Fruit fly (Drosophila melanogaster) whole organism, embryonic: ENCODE measurements around the gene CG44037.
A peak's percentile ranks its signal among the peaks of the same experiment; 100 is the strongest.

Experiments
- Atf6 ChIP-seq: fragments of 200-800 bp; sonication (Bioruptor generic); IDR thresholded peaks from 2 replicates; pipeline ENCODE4 v1.3.6; 2022; ENCODE audit warnings: missing biosample characterization, missing genetic modification characterization
- B-H2 ChIP-seq: fragments of 200-800 bp; sonication (Bioruptor generic); optimal IDR thresholded peaks from 2 replicates; lab custom pipeline; 2018; ENCODE audit warnings: missing biosample characterization, mild to moderate bottlenecking, missing genetic modification characterization
- C15 ChIP-seq: fragments of 200-800 bp; sonication (Bioruptor generic); IDR thresholded peaks from 3 replicates; pipeline ENCODE4 v1.3.6; 2022; ENCODE audit warnings: missing biosample characterization, missing genetic modification characterization
- CG10209 ChIP-seq: fragments of 200-800 bp; sonication (Bioruptor generic); optimal IDR thresholded peaks from 3 replicates; lab custom pipeline; 2017; ENCODE audit warnings: missing biosample characterization, mild to moderate bottlenecking, missing genetic modification characterization, missing genetic modification reagents
- CG1024 ChIP-seq: fragments of 200-800 bp; sonication (Bioruptor generic); IDR thresholded peaks from 2 replicates; pipeline ENCODE4 v1.3.6; 2022; ENCODE audit warnings: missing biosample characterization, missing genetic modification characterization
- CG10462 ChIP-seq: fragments of 200-800 bp; sonication (Bioruptor generic); optimal IDR thresholded peaks from 2 replicates; lab custom pipeline; 2016; ENCODE audit warnings: missing biosample characterization, missing genetic modification characterization
- CG10543 ChIP-seq: fragments of 200-800 bp; sonication (Bioruptor generic); optimal IDR thresholded peaks from 3 replicates; lab custom pipeline; 2017; ENCODE audit warnings: missing biosample characterization, mild to moderate bottlenecking, missing genetic modification characterization, moderate library complexity
- CG13775 ChIP-seq: fragments of 200-800 bp; sonication (Bioruptor generic); optimal IDR thresholded peaks from 3 replicates; lab custom pipeline; 2017; ENCODE audit warnings: missing biosample characterization, mild to moderate bottlenecking, missing genetic modification characterization
- CG31388 ChIP-seq: fragments of 200-800 bp; sonication (Bioruptor generic); optimal IDR thresholded peaks from 2 replicates; lab custom pipeline; 2016; ENCODE audit warnings: missing biosample characterization, missing genetic modification characterization
- CG34224 ChIP-seq: fragments of 200-800 bp; sonication (Bioruptor generic); IDR thresholded peaks from 3 replicates; pipeline ENCODE4 v1.3.6; 2022; ENCODE audit warnings: missing biosample characterization, missing genetic modification characterization; ENCODE audit not compliant: partially characterized antibody
- CG3838 ChIP-seq: fragments of 200-800 bp; sonication (Bioruptor generic); optimal IDR thresholded peaks from 3 replicates; lab custom pipeline; 2016; ENCODE audit warnings: missing biosample characterization, missing genetic modification characterization
- CG4360 ChIP-seq: fragments of 200-800 bp; sonication (Bioruptor generic); IDR thresholded peaks from 2 replicates; pipeline ENCODE4 v1.3.6; 2022; ENCODE audit warnings: missing biosample characterization, missing genetic modification characterization
- CG5953 ChIP-seq: fragments of 200-800 bp; sonication (Bioruptor generic); IDR thresholded peaks from 2 replicates; pipeline ENCODE4 v1.3.6; 2022; ENCODE audit warnings: missing biosample characterization, missing genetic modification characterization
- CG6175 ChIP-seq: fragments of 200-800 bp; sonication (Bioruptor generic); IDR thresholded peaks from 3 replicates; pipeline ENCODE4 v1.3.6; 2022; ENCODE audit warnings: missing biosample characterization, missing genetic modification characterization
- CG6689 ChIP-seq: fragments of 200-800 bp; sonication (Bioruptor generic); IDR thresholded peaks from 2 replicates; pipeline ENCODE4 v1.3.6; 2022; ENCODE audit warnings: missing biosample characterization, missing genetic modification characterization
- CG6813 ChIP-seq: fragments of 200-800 bp; sonication (Bioruptor generic); optimal IDR thresholded peaks from 2 replicates; lab custom pipeline; 2017; ENCODE audit warnings: missing biosample characterization, missing genetic modification characterization, mild to moderate bottlenecking, moderate library complexity, missing genetic modification reagents
- CG7928 ChIP-seq: fragments of 200-800 bp; sonication (Bioruptor generic); optimal IDR thresholded peaks from 2 replicates; lab custom pipeline; 2017; ENCODE audit warnings: missing biosample characterization, mild to moderate bottlenecking, missing genetic modification characterization
- CTCF ChIP-seq: fragments of 200-800 bp; sonication (Bioruptor generic); optimal IDR thresholded peaks from 2 replicates; lab custom pipeline; 2017; ENCODE audit warnings: missing biosample characterization, mild to moderate bottlenecking, missing genetic modification characterization, moderate library complexity
- CkIIα-i1 ChIP-seq: fragments of 200-800 bp; sonication (Bioruptor generic); IDR thresholded peaks from 2 replicates; pipeline ENCODE4 v1.3.6; 2022; ENCODE audit warnings: missing biosample characterization, missing genetic modification characterization
- Deaf1 ChIP-seq: fragments of 200-800 bp; optimal IDR thresholded peaks from 3 replicates; lab custom pipeline; 2019; ENCODE audit warnings: missing biosample characterization, mild to moderate bottlenecking, missing genetic modification characterization, moderate library complexity
- Dfd ChIP-seq, 2 experiments: fragments of >200 bp; optimal IDR thresholded peaks; 2 replicates each; lab custom pipeline; 2017; ENCODE audit warnings: missing biosample characterization in 2 of 2, missing genetic modification characterization in 2 of 2
- Dll ChIP-seq: fragments of 200-800 bp; sonication (Bioruptor generic); IDR thresholded peaks from 4 replicates; pipeline ENCODE4 v1.3.6; 2022; ENCODE audit warnings: missing biosample characterization, missing genetic modification characterization; ENCODE audit not compliant: partially characterized antibody
- Doc2 ChIP-seq: fragments of 200-800 bp; sonication (Bioruptor generic); IDR thresholded peaks from 2 replicates; pipeline ENCODE4 v1.3.6; 2022; ENCODE audit warnings: missing biosample characterization, missing genetic modification characterization
- E2f2 ChIP-seq: fragments of 200-800 bp; sonication (Bioruptor generic); IDR thresholded peaks from 2 replicates; pipeline ENCODE4 v1.3.6; 2022; ENCODE audit warnings: missing biosample characterization, missing genetic modification characterization
- HLH54F ChIP-seq: fragments of 200-800 bp; sonication (Bioruptor generic); optimal IDR thresholded peaks from 3 replicates; lab custom pipeline; 2016; ENCODE audit warnings: missing biosample characterization, missing genetic modification characterization
- Jarid2 ChIP-seq: fragments of 200-800 bp; sonication (Bioruptor generic); optimal IDR thresholded peaks from 3 replicates; lab custom pipeline; 2017; ENCODE audit warnings: mild to moderate bottlenecking, missing biosample characterization, missing genetic modification reagents, missing genetic modification characterization
- Kr ChIP-seq: fragments of 200-800 bp; sonication (Bioruptor generic); optimal IDR thresholded peaks from 2 replicates; lab custom pipeline; 2017; ENCODE audit warnings: missing biosample characterization, mild to moderate bottlenecking, missing genetic modification characterization
- MESR4 ChIP-seq: fragments of 200-800 bp; sonication (Bioruptor generic); optimal IDR thresholded peaks from 2 replicates; lab custom pipeline; 2018; ENCODE audit warnings: missing biosample characterization, mild to moderate bottlenecking, missing genetic modification characterization, moderate library complexity
- MTF-1 ChIP-seq: fragments of 200-800 bp; sonication (Bioruptor generic); optimal IDR thresholded peaks from 2 replicates; lab custom pipeline; 2018; ENCODE audit warnings: missing biosample characterization, mild to moderate bottlenecking, missing genetic modification characterization, borderline replicate concordance
- Nf-YB ChIP-seq: fragments of 200-800 bp; sonication (Bioruptor generic); optimal IDR thresholded peaks from 3 replicates; lab custom pipeline; 2019; ENCODE audit warnings: missing biosample characterization, mild to moderate bottlenecking, missing genetic modification characterization, moderate library complexity
- Sry-δ ChIP-seq: fragments of 200-800 bp; sonication (Bioruptor generic); optimal IDR thresholded peaks from 2 replicates; lab custom pipeline; 2016; ENCODE audit warnings: missing biosample characterization, missing genetic modification characterization
- Tbp ChIP-seq: fragments of >200 bp; optimal IDR thresholded peaks from 2 replicates; lab custom pipeline; 2018; ENCODE audit warnings: missing biosample characterization, missing genetic modification characterization
- Usf ChIP-seq: fragments of 200-800 bp; sonication (Bioruptor generic); optimal IDR thresholded peaks from 2 replicates; lab custom pipeline; 2017; ENCODE audit warnings: missing genotype, missing biosample characterization, missing genetic modification characterization
- YL-1 ChIP-seq: fragments of 200-800 bp; sonication (Bioruptor generic); optimal IDR thresholded peaks from 3 replicates; lab custom pipeline; 2017; ENCODE audit warnings: missing biosample characterization, mild to moderate bottlenecking, missing genetic modification characterization
- amos ChIP-seq: fragments of 200-800 bp; sonication (Bioruptor generic); IDR thresholded peaks from 2 replicates; pipeline ENCODE4 v1.3.6; 2022; ENCODE audit warnings: missing biosample characterization, missing genetic modification characterization; ENCODE audit not compliant: partially characterized antibody
- bbx ChIP-seq: fragments of 200-800 bp; sonication (Bioruptor generic); IDR thresholded peaks from 2 replicates; pipeline ENCODE4 v1.3.6; 2022; ENCODE audit warnings: missing biosample characterization, missing genetic modification characterization; ENCODE audit not compliant: partially characterized antibody
- croc ChIP-seq: fragments of 200-800 bp; sonication (Bioruptor generic); conservative IDR thresholded peaks from 3 replicates; pipeline ENCODE4 v1.3.6; 2022; ENCODE audit warnings: missing biosample characterization, missing genetic modification characterization
- emc ChIP-seq: fragments of 200-800 bp; sonication (Bioruptor generic); optimal IDR thresholded peaks from 2 replicates; lab custom pipeline; 2016; ENCODE audit warnings: missing biosample characterization, missing genetic modification characterization
- fd102C ChIP-seq: fragments of 200-800 bp; sonication (Bioruptor generic); optimal IDR thresholded peaks from 2 replicates; lab custom pipeline; 2018; ENCODE audit warnings: missing biosample characterization, mild to moderate bottlenecking, missing genetic modification characterization, moderate library complexity
- grau ChIP-seq: fragments of 200-800 bp; optimal IDR thresholded peaks from 3 replicates; lab custom pipeline; 2019; ENCODE audit warnings: missing biosample characterization, mild to moderate bottlenecking, missing genetic modification characterization, moderate library complexity
- grn ChIP-seq: fragments of 200-800 bp; sonication (Bioruptor generic); optimal IDR thresholded peaks from 3 replicates; lab custom pipeline; 2017; ENCODE audit warnings: missing biosample characterization, missing genetic modification characterization
- gsb ChIP-seq: fragments of 200-800 bp; sonication (Bioruptor generic); IDR thresholded peaks from 2 replicates; pipeline ENCODE4 v1.3.6; 2022; ENCODE audit warnings: missing biosample characterization, missing genetic modification characterization
- insv ChIP-seq, 2 experiments: fragments of 200-800 bp; sonication (Bioruptor generic); optimal IDR thresholded peaks; 3 replicates each; lab custom pipeline; 2016 to 2018; ENCODE audit warnings: missing biosample characterization in 2 of 2, missing genetic modification characterization in 2 of 2
- kni ChIP-seq: fragments of 200-800 bp; sonication (Bioruptor generic); optimal IDR thresholded peaks from 3 replicates; lab custom pipeline; 2017; ENCODE audit warnings: mild to moderate bottlenecking, missing biosample characterization, missing genetic modification reagents, missing genetic modification characterization
- nmo ChIP-seq: fragments of 200-800 bp; sonication (Bioruptor generic); optimal IDR thresholded peaks from 2 replicates; lab custom pipeline; 2018; ENCODE audit warnings: missing biosample characterization, mild to moderate bottlenecking, missing genetic modification characterization, moderate library complexity
- nom ChIP-seq: fragments of 200-800 bp; sonication (Bioruptor generic); optimal IDR thresholded peaks from 2 replicates; lab custom pipeline; 2017; ENCODE audit warnings: missing biosample characterization, missing genetic modification characterization, mild to moderate bottlenecking, moderate library complexity, missing genetic modification reagents
- otp ChIP-seq: fragments of 200-800 bp; sonication (Bioruptor generic); IDR thresholded peaks from 3 replicates; pipeline ENCODE4, ENCODE4 v1.3.6; 2022; ENCODE audit warnings: missing biosample characterization, missing genetic modification characterization
- pb ChIP-seq: fragments of 200-800 bp; sonication (Bioruptor generic); optimal IDR thresholded peaks from 3 replicates; lab custom pipeline; 2016; ENCODE audit warnings: missing biosample characterization, missing genetic modification characterization
- pho ChIP-seq: fragments of 200-800 bp; sonication (Bioruptor generic); optimal IDR thresholded peaks from 2 replicates; lab custom pipeline; 2016; ENCODE audit warnings: missing biosample characterization, missing genetic modification characterization
- tio ChIP-seq: fragments of 200-800 bp; sonication (Bioruptor generic); optimal IDR thresholded peaks from 2 replicates; lab custom pipeline; 2017; ENCODE audit warnings: missing biosample characterization, missing genetic modification characterization, inconsistent platforms
- tna ChIP-seq: fragments of 200-800 bp; sonication (Bioruptor generic); IDR thresholded peaks from 2 replicates; pipeline ENCODE4 v1.3.6; 2022; ENCODE audit warnings: missing biosample characterization, missing genetic modification characterization; ENCODE audit not compliant: partially characterized antibody

The CG44037 gene

DNA sequence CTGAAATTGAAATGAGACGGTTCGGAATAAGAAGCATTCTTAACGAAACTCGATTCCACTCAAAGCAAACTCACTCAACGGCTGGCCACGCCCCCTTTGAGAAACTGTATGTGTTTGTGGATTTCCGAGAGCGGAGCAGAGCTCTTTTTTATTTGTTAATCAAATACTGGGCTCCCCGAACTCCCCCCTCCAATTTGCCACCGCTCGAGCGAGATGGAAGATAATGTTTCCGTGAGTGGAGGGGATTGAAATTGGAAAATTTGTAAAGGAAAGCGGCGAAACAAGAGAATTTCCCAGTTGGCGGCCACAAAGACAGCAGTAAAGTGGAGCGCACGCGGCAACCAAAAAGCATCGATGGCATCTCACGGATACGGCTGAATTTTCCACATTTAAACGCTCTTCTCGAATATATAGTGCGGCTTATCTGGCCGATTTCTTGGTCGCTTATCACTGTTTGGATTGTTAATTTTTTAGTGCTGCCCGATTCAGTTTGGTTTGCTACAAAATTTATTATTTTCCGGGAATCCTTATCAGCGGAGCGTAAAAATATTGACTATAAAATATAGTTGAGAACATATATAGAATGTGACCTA, 14.0 kb upstream of the CG44037 start (continued):
- no peak for TF ChIP-seq CG10462 (GFP tag; lab: Kevin White, UChicago)
- TF ChIP-seq CG34224 (GFP tag; lab: Robert Waterston, UW), result no peak
- no peak for TF ChIP-seq Tbp
- TF ChIP-seq tna, result peak; percentile 27; the same call in 1 of the 2 replicates
- no peak for TF ChIP-seq HLH54F
- TF ChIP-seq Kr (GFP tag; lab: Kevin White, UChicago), result no peak
- TF ChIP-seq MTF-1 (GFP tag; lab: Kevin White, UChicago), result no peak
- no peak for TF ChIP-seq nmo (GFP tag; lab: Kevin White, UChicago)
- no peak for TF ChIP-seq fd102C (GFP tag; lab: Kevin White, UChicago)
- TF ChIP-seq Sry-δ (GFP tag; lab: Kevin White, UChicago), result no peak
- no peak for TF ChIP-seq tio (GFP tag; lab: Kevin White, UChicago)
- no peak for TF ChIP-seq MESR4 (GFP tag; lab: Kevin White, UChicago)
- TF ChIP-seq CTCF (GFP tag; lab: Kevin White, UChicago), result peak; percentile 36
- TF ChIP-seq CG31388 (GFP tag; lab: Kevin White, UChicago), result no peak
- no peak for TF ChIP-seq Doc2 (GFP tag; lab: Robert Waterston, UW)
- TF ChIP-seq pho (GFP tag; lab: Kevin White, UChicago), result no peak
- peak; percentile 98 for TF ChIP-seq Nf-YB (GFP tag; lab: Kevin White, UChicago)
- no peak for TF ChIP-seq YL-1 (GFP tag; lab: Kevin White, UChicago)
- no peak for TF ChIP-seq emc (GFP tag; lab: Kevin White, UChicago)
- peak; percentile 82 for TF ChIP-seq Deaf1
- TF ChIP-seq CG3838 (GFP tag; lab: Kevin White, UChicago), result no peak
- TF ChIP-seq Atf6 (GFP tag; lab: Robert Waterston, UW), result no peak
- TF ChIP-seq CG6813, result no peak
- no peak for TF ChIP-seq CG10543
- TF ChIP-seq grn, result peak; percentile 17
- no peak for TF ChIP-seq Usf (GFP tag; lab: Kevin White, UChicago)
- TF ChIP-seq bbx (GFP tag; lab: Robert Waterston, UW), result peak; percentile 57; the same call in 1 of the 2 replicates
- TF ChIP-seq CG10209, result no peak
- TF ChIP-seq grau (tag; lab: Kevin White, UChicago), result no peak
- TF ChIP-seq CG5953 (GFP tag; lab: Robert Waterston, UW), result no peak
- TF ChIP-seq E2f2 (GFP tag; lab: Robert Waterston, UW), result no peak
- no peak for TF ChIP-seq B-H2 (GFP tag; lab: Kevin White, UChicago)
- TF ChIP-seq pb (GFP tag; lab: Kevin White, UChicago), result no peak
- no peak for TF ChIP-seq Dll (GFP tag; lab: Robert Waterston, UW)
- peak; percentile 22; the same call in 1 of the 3 replicates for TF ChIP-seq CG6175 (GFP tag; lab: Robert Waterston, UW)
- no peak for TF ChIP-seq nom (GFP tag; lab: Kevin White, UChicago)
- TF ChIP-seq Dfd (GFP tag; optimal IDR thresholded peaks at IDR 0.05; lab: Kevin White, UChicago), result no peak
- TF ChIP-seq otp (GFP tag; lab: Robert Waterston, UW), result peak; percentile 58; the same call in 1 of the 3 replicates
- TF ChIP-seq insv (GFP tag; optimal IDR thresholded peaks at IDR 0.05; lab: Kevin White, UChicago), result peak in 1 of 2 experiments; percentile 63
- TF ChIP-seq CG7928 (GFP tag; lab: Kevin White, UChicago), result no peak
- TF ChIP-seq kni (GFP tag; lab: Kevin White, UChicago), result no peak
- peak; percentile 52; the same call in 1 of the 2 replicates for TF ChIP-seq amos (GFP tag; lab: Robert Waterston, UW)
- TF ChIP-seq Jarid2 (GFP tag; lab: Kevin White, UChicago), result peak; percentile 84
- 0 out of 2 replicates have a peak, but pooled peaks have one; percentile 8 for TF ChIP-seq CG4360
- no peak for TF ChIP-seq C15 (GFP tag; lab: Robert Waterston, UW)
- no peak for TF ChIP-seq gsb (GFP tag; lab: Robert Waterston, UW)
- no peak for TF ChIP-seq CG13775
- no peak for TF ChIP-seq CkIIα-i1
- no peak for TF ChIP-seq CG6689 (GFP tag; lab: Robert Waterston, UW)
- TF ChIP-seq croc (GFP tag; lab: Robert Waterston, UW), result no peak
- TF ChIP-seq CG1024 (GFP tag; lab: Robert Waterston, UW), result no peak
